Worm (Caenorhabditis elegans): ENCODE results near the gene F08D12.7.

ce11 chrII:2762108-2762507 lies 6.8 kb downstream of the F08D12.7 start, which contains the start of gene fbxb-106:
- no peak for TF ChIP-seq lin-1 (GFP tag; IDR thresholded peaks at IDR 0.05)
- no peak for TF ChIP-seq dve-1 (tag; optimal IDR thresholded peaks at IDR 0.05; ENCODE audit: insufficient read depth)
- no peak for TF ChIP-seq nhr-25 (tag; optimal IDR thresholded peaks at IDR 0.05; ENCODE audit: borderline replicate concordance, insufficient read depth)
- TF ChIP-seq mxl-3 (GFP tag; optimal IDR thresholded peaks at IDR 0.05), result no peak
- no peak for TF ChIP-seq lin-13 (GFP tag; optimal IDR thresholded peaks at IDR 0.05)
- no peak for TF ChIP-seq nhr-11 (tag; optimal IDR thresholded peaks at IDR 0.05)
- no peak for TF ChIP-seq attf-4 (tag; optimal IDR thresholded peaks at IDR 0.05)
- TF ChIP-seq dpl-1 (GFP tag; optimal IDR thresholded peaks at IDR 0.05), result no peak
- no peak for TF ChIP-seq zag-1 (tag; optimal IDR thresholded peaks at IDR 0.05)
- TF ChIP-seq duxl-1 (tag; optimal IDR thresholded peaks at IDR 0.05; ENCODE audit: poor library complexity), result no peak
- no peak for TF ChIP-seq lir-3 (tag; optimal IDR thresholded peaks at IDR 0.05)

Measured in whole organism, L4 larva.